Worm (Caenorhabditis elegans): ENCODE data around the gene T23F2.4.
A peak's percentile ranks its signal among the peaks of the same experiment; 100 is the strongest.

Gene T23F2.4

DNA sequence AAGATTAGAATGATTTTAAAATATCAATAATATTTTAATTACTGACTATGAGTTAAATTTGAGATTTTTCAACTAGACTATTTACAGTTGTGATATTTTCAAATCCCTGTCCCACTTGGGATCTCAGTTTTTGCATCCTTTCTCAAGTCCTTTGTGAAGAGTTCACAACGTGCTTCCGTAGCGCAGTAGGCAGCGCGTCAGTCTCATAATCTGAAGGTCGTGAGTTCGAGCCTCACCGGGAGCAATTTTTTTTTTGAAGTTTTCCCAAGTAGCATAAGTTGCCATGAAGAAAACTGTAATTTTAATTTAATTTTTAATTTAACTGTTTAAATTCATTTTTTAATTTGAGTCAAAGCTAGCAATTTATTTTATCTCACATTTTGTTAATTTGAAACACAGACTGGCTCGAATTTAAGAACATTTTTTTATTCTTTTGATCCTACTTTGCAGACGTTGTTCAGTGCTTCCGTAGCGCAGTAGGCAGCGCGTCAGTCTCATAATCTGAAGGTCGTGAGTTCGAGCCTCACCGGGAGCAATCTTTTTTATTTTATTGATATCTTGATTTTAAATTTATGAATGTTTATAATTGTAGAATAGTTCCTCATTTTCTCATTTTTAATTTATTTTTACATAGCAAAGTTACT, 29.5 kb downstream of the T23F2.4 start (continued):
- peak; percentile 2; the same call in 1 of the 2 replicates for TF ChIP-seq ceh-44 (GFP tag; IDR thresholded peaks at IDR 0.05)
- TF ChIP-seq lin-29 (GFP tag; IDR thresholded peaks at IDR 0.05) = no peak
- TF ChIP-seq lim-7 (GFP tag; IDR thresholded peaks at IDR 0.05) = peak; percentile 59
- 0 out of 2 replicates have a peak, but pooled peaks have one; percentile 36 for TF ChIP-seq vab-7 (GFP tag; IDR thresholded peaks at IDR 0.05)
- TF ChIP-seq dmd-9 (GFP tag; IDR thresholded peaks at IDR 0.05) = no peak

ce11 chrX:5479876-5480580, 34.9 kb downstream of the T23F2.4 start:
- TF ChIP-seq lin-29 (GFP tag; IDR thresholded peaks at IDR 0.05) (no peak), lir-3 (tag; optimal IDR thresholded peaks at IDR 0.05) (no peak), egl-27 (tag; optimal IDR thresholded peaks at IDR 0.05) (no peak), mes-2 (tag; optimal IDR thresholded peaks at IDR 0.05; ENCODE audit: poor library complexity, severe bottlenecking) (peak; percentile 35), madf-9 (GFP tag; conservative IDR thresholded peaks at IDR 0.05) (no peak), snpc-4 (tag; optimal IDR thresholded peaks at IDR 0.05) (no peak), dmd-6 (GFP tag; IDR thresholded peaks at IDR 0.05) (peak; percentile 58; the same call in 1 of the 2 replicates), nhr-237 (tag; optimal IDR thresholded peaks at IDR 0.05) (no peak), ctbp-1 (GFP tag; IDR thresholded peaks at IDR 0.05) (no peak), zip-2 (tag; optimal IDR thresholded peaks at IDR 0.05) (no peak), dmd-9 (GFP tag; IDR thresholded peaks at IDR 0.05) (no peak), dve-1 (tag; optimal IDR thresholded peaks at IDR 0.05; ENCODE audit: insufficient read depth) (peak; percentile 45), F10B5.3 (tag; optimal IDR thresholded peaks at IDR 0.05) (no peak), pqm-1 (tag; optimal IDR thresholded peaks at IDR 0.05) (peak; percentile 60), saeg-2 (GFP tag; IDR thresholded peaks at IDR 0.05) (no peak), hlh-11 (tag; optimal IDR thresholded peaks at IDR 0.05) (peak; percentile 49), attf-4 (tag; optimal IDR thresholded peaks at IDR 0.05) (no peak), T20F7.1 (GFP tag; optimal IDR thresholded peaks at IDR 0.05) (no peak), daf-16 (GFP tag; optimal IDR thresholded peaks at IDR 0.05) (no peak), daf-16 (tag; optimal IDR thresholded peaks at IDR 0.05) (peak; percentile 80), rbr-2 (tag; optimal IDR thresholded peaks at IDR 0.05) (peak; percentile 14), mep-1 (tag; optimal IDR thresholded peaks at IDR 0.05) (peak; percentile 33), unc-62 (GFP tag; optimal IDR thresholded peaks at IDR 0.05 in 1 of 2) (no peak), unc-62 (tag; optimal IDR thresholded peaks at IDR 0.05) (no peak), nhr-42 (GFP tag; IDR thresholded peaks at IDR 0.05) (no peak), lin-38 (GFP tag; IDR thresholded peaks at IDR 0.05) (no peak), hlh-30 (tag; optimal IDR thresholded peaks at IDR 0.05; ENCODE audit: insufficient read depth) (peak; percentile 34), nhr-28 (tag; optimal IDR thresholded peaks at IDR 0.05) (peak; percentile 46), aha-1 (tag) (peak; percentile 92), lsy-2 (tag; optimal IDR thresholded peaks at IDR 0.05) (peak in 1 of 2 experiments; percentile 4), duxl-1 (tag; optimal IDR thresholded peaks at IDR 0.05; ENCODE audit: poor library complexity) (no peak), ceh-20 (GFP tag; IDR thresholded peaks at IDR 0.05) (no peak), nhr-6 (tag; optimal IDR thresholded peaks at IDR 0.05) (peak; percentile 53), sdz-12 (GFP tag; optimal IDR thresholded peaks at IDR 0.05) (no peak), F37D6.2 (tag; optimal IDR thresholded peaks at IDR 0.05) (no peak), spr-3 (GFP tag; optimal IDR thresholded peaks at IDR 0.05) (no peak), jun-1 (tag; optimal IDR thresholded peaks at IDR 0.05) (peak; percentile 10)
